Fruit fly (Drosophila melanogaster): ENCODE measurements around the gene caup.

DNA sequence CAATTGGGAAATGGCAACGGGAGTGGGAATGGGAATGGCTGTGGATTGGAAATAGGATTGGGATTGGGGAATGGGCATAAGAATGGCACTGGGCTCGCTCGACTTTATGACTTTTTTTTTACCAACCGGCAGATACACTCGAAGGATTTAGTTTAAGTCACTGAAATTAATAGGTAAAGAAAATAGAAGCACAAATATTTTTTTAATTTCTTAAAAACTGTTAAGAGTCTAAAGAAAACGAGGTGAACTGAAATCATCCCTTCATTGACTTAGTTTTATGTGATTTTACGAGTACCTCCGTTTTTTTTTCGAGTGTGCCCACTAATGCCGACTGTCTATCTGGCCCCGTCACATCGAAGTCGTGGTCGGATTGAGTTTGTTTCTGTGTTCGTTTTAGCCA lies 34.6 kb upstream of the caup start:
- TF ChIP-seq h (optimal IDR thresholded peaks at IDR 0.05) (no peak), Sin3A (optimal IDR thresholded peaks at IDR 0.05) (no peak), ttk (optimal IDR thresholded peaks at IDR 0.05) (no peak), Myc (optimal IDR thresholded peaks at IDR 0.05) (no peak)
